Worm (Caenorhabditis elegans) whole organism, early embryonic: ENCODE measurements around the gene ZK1058.9.

ENCODE experiments used
- B0310.2 ChIP-seq: sonication (generic microtip); optimal IDR thresholded peaks from 2 replicates; lab custom pipeline; 2016; ENCODE audit warnings: mild to moderate bottlenecking, missing genetic modification characterization, missing compliant biosample characterization
- ama-1 ChIP-seq: fragments of 150-350 bp; optimal IDR thresholded peaks from 2 replicates; lab custom pipeline; 2014
- ceh-13 ChIP-seq: fragments of 200-800 bp; sonication (Bioruptor generic); optimal IDR thresholded peaks from 2 replicates; lab custom pipeline; 2018; ENCODE audit warnings: mild to moderate bottlenecking, missing genetic modification characterization, missing compliant biosample characterization
- ets-7 ChIP-seq: sonication (generic microtip); optimal IDR thresholded peaks from 2 replicates; lab custom pipeline; 2016; ENCODE audit warnings: missing genotype, missing genetic modification characterization, missing compliant biosample characterization
- hnd-1 ChIP-seq: sonication (generic microtip); optimal IDR thresholded peaks from 2 replicates; lab custom pipeline; 2016; ENCODE audit warnings: missing genetic modification characterization, missing compliant biosample characterization
- tbx-37 ChIP-seq: fragments of 200-800 bp; sonication (Bioruptor generic); conservative IDR thresholded peaks from 2 replicates; pipeline ENCODE4 v1.3.6; 2022; ENCODE audit warnings: missing genetic modification reagents, missing genetic modification characterization, missing compliant biosample characterization

DNA sequence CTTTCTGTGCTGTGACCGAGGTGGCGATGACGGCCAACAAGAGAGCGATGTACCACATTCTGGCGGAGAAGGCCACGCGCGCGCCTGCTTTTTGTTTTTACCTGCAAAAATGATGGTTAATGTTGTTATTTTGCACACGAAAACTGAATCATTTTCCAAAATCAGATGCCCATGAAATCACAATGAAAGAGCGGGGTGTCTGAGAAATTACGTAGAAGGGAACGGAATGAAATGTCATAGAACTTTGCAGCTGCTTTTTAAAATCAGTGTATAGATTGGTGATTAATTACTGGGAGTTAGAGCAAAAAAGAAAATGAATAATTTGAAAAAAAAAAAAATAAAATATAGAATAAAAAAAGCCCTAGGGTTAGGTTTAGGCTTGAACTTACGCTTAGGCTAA lies 9.8 kb upstream of the ZK1058.9 start, which contains the start of gene npl-10:
- TF ChIP-seq B0310.2 (no peak), ama-1 (lab: Kevin White, UChicago) (no peak), tbx-37 (GFP tag; lab: Robert Waterston, UW) (no peak), ceh-13 (GFP tag; lab: Kevin White, UChicago) (no peak), ets-7 (tag; lab: Kevin White, UChicago) (no peak), hnd-1 (tag; lab: Kevin White, UChicago) (no peak)
